Worm (Caenorhabditis elegans) whole organism, L1 larva: ENCODE data around the gene F15B9.11.

Experiments used
- ama-1 ChIP-seq: fragments of 150-350 bp; optimal IDR thresholded peaks from 2 replicates; lab custom pipeline; 2014
- ces-1 ChIP-seq: fragments of 150-350 bp; optimal IDR thresholded peaks from 2 replicates; lab custom pipeline; 2014; ENCODE audit warnings: missing biosample characterization, missing genetic modification reagents, missing genetic modification characterization
- dpl-1 ChIP-seq, 3 experiments: fragments of 150-350 bp in 2 of 3; sonication (generic microtip) in 1 of 3; optimal IDR thresholded peaks; 2 replicates each; lab custom pipeline; 2014 to 2017; ENCODE audit warnings: missing biosample characterization in 3 of 3, missing genetic modification characterization in 3 of 3, missing genetic modification reagents in 3 of 3
- elt-3 ChIP-seq, 6 experiments: fragments of 150-350 bp in 1 of 6; sonication (generic microtip); optimal IDR thresholded peaks; 2 replicates each; lab custom pipeline; 2017 to 2018; ENCODE audit warnings: missing biosample characterization in 6 of 6, missing genetic modification characterization in 6 of 6, inconsistent platforms in 1 of 6
- nhr-47 ChIP-seq: sonication (generic microtip); optimal IDR thresholded peaks from 2 replicates; lab custom pipeline; 2016; ENCODE audit warnings: mild to moderate bottlenecking, missing genetic modification characterization, moderate library complexity, missing compliant biosample characterization
- nhr-90 ChIP-seq: sonication (generic microtip); optimal IDR thresholded peaks from 2 replicates; lab custom pipeline; 2016; ENCODE audit warnings: mild to moderate bottlenecking, missing genetic modification characterization, missing compliant biosample characterization; ENCODE audit not compliant: poor library complexity
- rnt-1 ChIP-seq: sonication (generic microtip); optimal IDR thresholded peaks from 2 replicates; lab custom pipeline; 2016; ENCODE audit warnings: mild to moderate bottlenecking, missing genetic modification characterization, moderate library complexity, missing compliant biosample characterization
- tbx-2 ChIP-seq: sonication (generic microtip); optimal IDR thresholded peaks from 2 replicates; lab custom pipeline; 2016; ENCODE audit warnings: missing genetic modification characterization, missing compliant biosample characterization
- ztf-4 ChIP-seq: fragments of 150-350 bp; optimal IDR thresholded peaks from 2 replicates; lab custom pipeline; 2014; ENCODE audit warnings: missing biosample characterization, missing genetic modification characterization

- no peak for TF ChIP-seq rnt-1 (tag; lab: Kevin White, UChicago)
- no peak for TF ChIP-seq dpl-1 (GFP tag; optimal IDR thresholded peaks at IDR 0.05; lab: Kevin White, UChicago)
- TF ChIP-seq ama-1: no peak
- TF ChIP-seq nhr-90 (tag; lab: Kevin White, UChicago): no peak
- no peak for TF ChIP-seq nhr-47 (tag; lab: Kevin White, UChicago)
- TF ChIP-seq tbx-2: no peak
- no peak for TF ChIP-seq ztf-4
- TF ChIP-seq elt-3 (tag; optimal IDR thresholded peaks at IDR 0.05; lab: Kevin White, UChicago): no peak
- no peak for TF ChIP-seq ces-1
These were observed 27.9 kb upstream of the F15B9.11 start for ce11 chrV:13020638-13021037.
